Fruit fly (Drosophila melanogaster): ENCODE measurements around the gene vrs.

The vrs gene

DNA sequence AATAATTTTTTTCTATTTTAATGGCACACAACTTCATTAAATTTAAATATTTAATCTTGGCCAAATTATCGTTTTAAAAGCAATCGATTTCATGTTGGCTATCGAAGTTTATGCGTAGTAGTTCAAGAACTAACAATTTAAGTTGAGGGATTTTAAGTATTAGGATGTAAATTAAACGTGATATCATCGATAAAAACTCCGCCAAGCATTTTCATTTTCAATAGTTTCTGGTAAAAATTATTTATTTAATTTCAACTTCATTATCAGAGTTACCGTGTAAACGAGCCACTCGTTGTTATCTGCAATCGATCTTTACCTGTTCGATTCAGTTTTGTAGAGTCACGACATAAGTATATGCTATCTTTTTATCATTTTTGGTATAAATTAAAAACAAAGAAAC is 44.5 kb upstream of the vrs start (continued):
- TF ChIP-seq CG7839 (tag; optimal IDR thresholded peaks at IDR 0.05) (peak; percentile 99), luna (GFP tag; optimal IDR thresholded peaks at IDR 0.05) (peak; percentile 75), CG7271 (tag; optimal IDR thresholded peaks at IDR 0.05) (peak; percentile 98), C15 (GFP tag; IDR thresholded peaks at IDR 0.05) (peak; percentile 87), bowl (GFP tag; IDR thresholded peaks at IDR 0.05) (peak; percentile 95), CG5245 (GFP tag; optimal IDR thresholded peaks at IDR 0.05) (peak; percentile 94), Hr3 (GFP tag; optimal IDR thresholded peaks at IDR 0.05) (peak; percentile 91), CG3065 (GFP tag; optimal IDR thresholded peaks at IDR 0.05) (peak; percentile 89), Kr (GFP tag; optimal IDR thresholded peaks at IDR 0.05) (peak; percentile 36), Dfd (GFP tag; optimal IDR thresholded peaks at IDR 0.05) (no peak), Jarid2 (GFP tag; optimal IDR thresholded peaks at IDR 0.05) (peak; percentile 79), CG17802 (tag; optimal IDR thresholded peaks at IDR 0.05) (peak; percentile 89), amos (GFP tag; IDR thresholded peaks at IDR 0.05; ENCODE audit: partially characterized antibody) (no peak), usp (GFP tag; optimal IDR thresholded peaks at IDR 0.05) (no peak), CG12659 (GFP tag; optimal IDR thresholded peaks at IDR 0.05) (peak; percentile 97), Spps (tag; optimal IDR thresholded peaks at IDR 0.05) (peak; percentile 98), Oaz (GFP tag; IDR thresholded peaks at IDR 0.05) (peak; percentile 92), Hr39 (optimal IDR thresholded peaks at IDR 0.05) (no peak), CG6272 (GFP tag; IDR thresholded peaks at IDR 0.05) (peak; percentile 73), Med (GFP tag) (peak; percentile 99), CG4820 (GFP tag; optimal IDR thresholded peaks at IDR 0.05) (peak; percentile 100), CG16863 (GFP tag; optimal IDR thresholded peaks at IDR 0.05) (peak; percentile 93), CG10462 (GFP tag; optimal IDR thresholded peaks at IDR 0.05) (peak; percentile 93), CG18011 (GFP tag; optimal IDR thresholded peaks at IDR 0.05) (peak; percentile 84), hb (GFP tag; IDR thresholded peaks at IDR 0.05; ENCODE audit: partially characterized antibody) (no peak), sug (tag; optimal IDR thresholded peaks at IDR 0.05) (peak; percentile 97), org-1 (GFP tag; optimal IDR thresholded peaks at IDR 0.05) (peak; percentile 90), CG4854 (GFP tag; optimal IDR thresholded peaks at IDR 0.05) (peak; percentile 99), HHEX (GFP tag; optimal IDR thresholded peaks at IDR 0.05) (peak; percentile 98), chn (GFP tag; optimal IDR thresholded peaks at IDR 0.05) (peak; percentile 95), CG4707 (GFP tag; optimal IDR thresholded peaks at IDR 0.05) (peak; percentile 94), TFAM (GFP tag; optimal IDR thresholded peaks at IDR 0.05) (peak; percentile 94), dpn (GFP tag; optimal IDR thresholded peaks at IDR 0.05) (peak; percentile 94), dysf (GFP tag; IDR thresholded peaks at IDR 0.05) (peak; percentile 97), sc (optimal IDR thresholded peaks at IDR 0.05) (no peak), sc (GFP tag; optimal IDR thresholded peaks at IDR 0.05) (peak; percentile 94), ap (GFP tag; IDR thresholded peaks at IDR 0.05) (peak; percentile 97), Nf-YC (tag; optimal IDR thresholded peaks at IDR 0.05) (peak; percentile 92), CG7372 (GFP tag; IDR thresholded peaks at IDR 0.05) (peak; percentile 97), Hsf (GFP tag; optimal IDR thresholded peaks at IDR 0.05) (peak; percentile 97), HmgD (GFP tag; optimal IDR thresholded peaks at IDR 0.05) (peak; percentile 93), CG10959 (GFP tag; IDR thresholded peaks at IDR 0.05) (peak; percentile 96), CG2678 (tag; optimal IDR thresholded peaks at IDR 0.05) (peak; percentile 99), Ptx1 (GFP tag; IDR thresholded peaks at IDR 0.05) (peak; percentile 94), HLH3B (GFP tag; IDR thresholded peaks at IDR 0.05) (peak; percentile 97), ERR (GFP tag; optimal IDR thresholded peaks at IDR 0.05) (peak; percentile 92), CG6813 (GFP tag; optimal IDR thresholded peaks at IDR 0.05) (peak; percentile 99), dmrt99B (tag; optimal IDR thresholded peaks at IDR 0.05) (peak; percentile 100), gro (GFP tag; optimal IDR thresholded peaks at IDR 0.05) (peak; percentile 97), tx (GFP tag; optimal IDR thresholded peaks at IDR 0.05) (peak; percentile 84), ATbp (GFP tag; optimal IDR thresholded peaks at IDR 0.05) (peak; percentile 99), CG17612 (GFP tag; IDR thresholded peaks at IDR 0.05) (peak; percentile 79)
